Worm (Caenorhabditis elegans) whole organism, L1 larva: ENCODE data around the gene F36H9.5.
"Not testable (repeated sequence)": the region's sequence is repeated elsewhere in the genome, so short reads cannot be mapped to it uniquely, and the experiment has no call there.

Source experiments
- C16A3.4 ChIP-seq: fragments of 150-350 bp; optimal IDR thresholded peaks from 2 replicates; lab custom pipeline; 2014; ENCODE audit warnings: missing biosample characterization, missing genetic modification characterization
- C34B4.2 ChIP-seq: sonication (generic microtip); optimal IDR thresholded peaks from 2 replicates; lab custom pipeline; 2017; ENCODE audit warnings: mild to moderate bottlenecking, missing genetic modification characterization, missing compliant biosample characterization
- F16B12.6 ChIP-seq: fragments of 150-350 bp; optimal IDR thresholded peaks from 2 replicates; lab custom pipeline; 2014; ENCODE audit warnings: missing biosample characterization, missing genetic modification characterization
- alr-1 ChIP-seq: fragments of 200-800 bp; sonication (Bioruptor generic); optimal IDR thresholded peaks from 2 replicates; lab custom pipeline; 2018; ENCODE audit warnings: borderline replicate concordance, mild to moderate bottlenecking, missing genetic modification characterization, missing compliant biosample characterization
- aly-2 ChIP-seq: fragments of 150-350 bp; optimal IDR thresholded peaks from 2 replicates; lab custom pipeline; 2014; ENCODE audit warnings: missing biosample characterization, missing genetic modification characterization
- ceh-63 ChIP-seq: fragments of 200-800 bp; sonication (Bioruptor generic); optimal IDR thresholded peaks from 2 replicates; lab custom pipeline; 2018; ENCODE audit warnings: mild to moderate bottlenecking, missing genetic modification characterization, missing compliant biosample characterization
- ceh-90 ChIP-seq: sonication (generic microtip); optimal IDR thresholded peaks from 2 replicates; lab custom pipeline; 2016; ENCODE audit warnings: missing genetic modification characterization, missing compliant biosample characterization
- ces-1 ChIP-seq: fragments of 150-350 bp; optimal IDR thresholded peaks from 2 replicates; lab custom pipeline; 2014; ENCODE audit warnings: missing biosample characterization, missing genetic modification reagents, missing genetic modification characterization
- dpl-1 ChIP-seq, 3 experiments: fragments of 150-350 bp in 2 of 3; sonication (generic microtip) in 1 of 3; optimal IDR thresholded peaks; 2 replicates each; lab custom pipeline; 2014 to 2017; ENCODE audit warnings: missing biosample characterization in 3 of 3, missing genetic modification characterization in 3 of 3, missing genetic modification reagents in 3 of 3
- efl-1 ChIP-seq, 4 experiments: fragments of 150-350 bp; optimal IDR thresholded peaks in 3 of 4; peaks in 1 of 4; 1 replicate in 1 of 4; 2 replicates in 3 of 4; lab custom pipeline; 2014; ENCODE audit warnings: missing biosample characterization in 2 of 4, missing genetic modification characterization in 2 of 4, missing genetic modification reagents in 2 of 4
- egl-13 ChIP-seq: sonication (generic microtip); optimal IDR thresholded peaks from 2 replicates; lab custom pipeline; 2016; ENCODE audit warnings: missing genotype, missing genetic modification reagents, missing genetic modification characterization, missing compliant biosample characterization
- elt-3 ChIP-seq, 6 experiments: fragments of 150-350 bp in 1 of 6; sonication (generic microtip); optimal IDR thresholded peaks; 2 replicates each; lab custom pipeline; 2017 to 2018; ENCODE audit warnings: missing biosample characterization in 6 of 6, missing genetic modification characterization in 6 of 6, inconsistent platforms in 1 of 6
- hlh-4 ChIP-seq: sonication (generic microtip); optimal IDR thresholded peaks from 2 replicates; lab custom pipeline; 2016; ENCODE audit warnings: mild to moderate bottlenecking, missing genetic modification characterization, missing compliant biosample characterization
- irx-1 ChIP-seq: sonication (generic microtip); optimal IDR thresholded peaks from 2 replicates; lab custom pipeline; 2016; ENCODE audit warnings: missing genetic modification characterization, missing compliant biosample characterization
- isw-1 ChIP-seq: fragments of 200-800 bp; sonication (Bioruptor generic); IDR thresholded peaks from 2 replicates; pipeline ENCODE4 v1.3.6; 2022; ENCODE audit warnings: missing genetic modification characterization, missing compliant biosample characterization
- jun-1 ChIP-seq: fragments of 150-350 bp; optimal IDR thresholded peaks from 2 replicates; lab custom pipeline; 2014; ENCODE audit warnings: missing biosample characterization, missing genetic modification reagents, missing genetic modification characterization
- lin-14 ChIP-seq: fragments of 200-800 bp; sonication (Bioruptor generic); optimal IDR thresholded peaks from 2 replicates; lab custom pipeline; 2018; ENCODE audit warnings: mild to moderate bottlenecking, missing genetic modification characterization, moderate library complexity, missing compliant biosample characterization
- lin-15B ChIP-seq: fragments of 150-350 bp; sonication (generic microtip); optimal IDR thresholded peaks from 3 replicates; lab custom pipeline; 2014; ENCODE audit warnings: missing biosample characterization, missing genetic modification characterization
- lin-35 ChIP-seq, 2 experiments: fragments of 150-350 bp; optimal IDR thresholded peaks; 2 replicates each; lab custom pipeline; 2014; ENCODE audit warnings: missing biosample characterization in 2 of 2, missing genetic modification characterization in 2 of 2, missing genetic modification reagents in 2 of 2
- lin-39 ChIP-seq: fragments of 150-350 bp; optimal IDR thresholded peaks from 2 replicates; lab custom pipeline; 2014; ENCODE audit warnings: missing biosample characterization, missing genetic modification reagents, missing genetic modification characterization
- lsy-2 ChIP-seq, 2 experiments: fragments of 150-350 bp; optimal IDR thresholded peaks; 2 replicates each; lab custom pipeline; 2014; ENCODE audit warnings: missing biosample characterization in 2 of 2, missing genetic modification characterization in 2 of 2
- mab-9 ChIP-seq: fragments of 200-800 bp; sonication (Bioruptor generic); IDR thresholded peaks from 2 replicates; pipeline ENCODE4 v1.3.6; 2022; ENCODE audit warnings: missing genetic modification reagents, missing genetic modification characterization, missing compliant biosample characterization
- nhr-11 ChIP-seq: fragments of 150-350 bp; optimal IDR thresholded peaks from 2 replicates; lab custom pipeline; 2014; ENCODE audit warnings: missing biosample characterization, missing genetic modification characterization
- nhr-12 ChIP-seq: sonication (generic microtip); optimal IDR thresholded peaks from 2 replicates; lab custom pipeline; 2017; ENCODE audit warnings: missing biosample characterization, missing genetic modification characterization
- nhr-19 ChIP-seq: fragments of 200-800 bp; sonication (Bioruptor generic); conservative IDR thresholded peaks from 2 replicates; pipeline ENCODE4 v1.3.6; 2022; ENCODE audit warnings: missing genetic modification characterization, missing compliant biosample characterization
- nhr-20 ChIP-seq: sonication (generic microtip); optimal IDR thresholded peaks from 2 replicates; lab custom pipeline; 2016; ENCODE audit warnings: mild to moderate bottlenecking, missing genetic modification characterization, missing compliant biosample characterization
- nhr-90 ChIP-seq: sonication (generic microtip); optimal IDR thresholded peaks from 2 replicates; lab custom pipeline; 2016; ENCODE audit warnings: mild to moderate bottlenecking, missing genetic modification characterization, missing compliant biosample characterization; ENCODE audit not compliant: poor library complexity
- pag-3 ChIP-seq: sonication (generic microtip); optimal IDR thresholded peaks from 2 replicates; lab custom pipeline; 2017; ENCODE audit warnings: missing genetic modification characterization, mild to moderate bottlenecking, missing compliant biosample characterization, antibody characterized with exemption, borderline replicate concordance; ENCODE audit not compliant: insufficient read depth
- rnt-1 ChIP-seq: sonication (generic microtip); optimal IDR thresholded peaks from 2 replicates; lab custom pipeline; 2016; ENCODE audit warnings: mild to moderate bottlenecking, missing genetic modification characterization, moderate library complexity, missing compliant biosample characterization
- snpc-4 ChIP-seq: fragments of 150-350 bp; optimal IDR thresholded peaks from 2 replicates; lab custom pipeline; 2014; ENCODE audit warnings: missing biosample characterization, missing genetic modification characterization
- snu-23 ChIP-seq: sonication (generic microtip); optimal IDR thresholded peaks from 2 replicates; lab custom pipeline; 2016; ENCODE audit warnings: missing genetic modification characterization, missing compliant biosample characterization
- sup-37 ChIP-seq: fragments of 200-800 bp; sonication (Bioruptor generic); optimal IDR thresholded peaks from 2 replicates; lab custom pipeline; 2018; ENCODE audit warnings: mild to moderate bottlenecking, missing genetic modification characterization, missing compliant biosample characterization
- tbx-2 ChIP-seq: sonication (generic microtip); optimal IDR thresholded peaks from 2 replicates; lab custom pipeline; 2016; ENCODE audit warnings: missing genetic modification characterization, missing compliant biosample characterization
- unc-62 ChIP-seq: fragments of 150-350 bp; optimal IDR thresholded peaks from 2 replicates; lab custom pipeline; 2014; ENCODE audit warnings: missing biosample characterization, missing genetic modification reagents, missing genetic modification characterization
- unc-98 ChIP-seq: fragments of 200-800 bp; sonication (Bioruptor generic); IDR thresholded peaks from 2 replicates; pipeline ENCODE4 v1.3.6; 2022; ENCODE audit warnings: missing genetic modification characterization, missing compliant biosample characterization
- vab-15 ChIP-seq: sonication (generic microtip); optimal IDR thresholded peaks from 2 replicates; lab custom pipeline; 2017; ENCODE audit warnings: missing genotype, mild to moderate bottlenecking, missing genetic modification characterization, missing compliant biosample characterization
- zag-1 ChIP-seq: fragments of 150-350 bp; optimal IDR thresholded peaks from 2 replicates; lab custom pipeline; 2014; ENCODE audit warnings: missing biosample characterization, missing genetic modification characterization
- ztf-11 ChIP-seq, 2 experiments: sonication (generic microtip); optimal IDR thresholded peaks; 2 replicates each; lab custom pipeline; 2016 to 2017; ENCODE audit warnings: missing genetic modification characterization in 2 of 2, missing biosample characterization in 1 of 2, missing compliant biosample characterization in 1 of 2
- ztf-4 ChIP-seq: fragments of 150-350 bp; optimal IDR thresholded peaks from 2 replicates; lab custom pipeline; 2014; ENCODE audit warnings: missing biosample characterization, missing genetic modification characterization

F36H9.5 gene

DNA sequence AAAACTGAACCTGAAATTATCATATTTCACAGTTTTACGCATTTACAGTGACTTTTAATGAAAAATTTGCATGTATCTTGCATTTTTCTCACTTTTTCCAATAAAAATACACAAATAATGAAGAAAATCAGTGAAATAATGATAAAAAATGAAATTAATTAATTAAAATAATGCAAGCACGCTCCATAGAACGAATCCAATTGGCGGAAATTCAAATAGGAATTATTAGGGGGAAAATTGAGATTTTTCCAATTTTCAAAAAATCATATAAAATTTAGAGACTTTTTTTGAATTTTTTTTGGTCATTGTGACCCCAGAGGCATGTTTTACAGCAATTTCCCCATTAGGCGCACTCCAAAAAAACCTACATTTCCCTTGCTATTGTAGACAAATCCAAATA lies 38.9 kb upstream of the F36H9.5 start:
- TF ChIP-seq nhr-12 (tag; lab: Kevin White, UChicago) (no peak), efl-1 (optimal IDR thresholded peaks at IDR 0.05; lab: Kevin White, UChicago) (peak in 1 of 2 experiments; percentile 2), efl-1 (GFP tag; optimal IDR thresholded peaks at IDR 0.05 in 1 of 2; lab: Kevin White, UChicago) (peak; percentile 35 to 94), sup-37 (GFP tag; lab: Kevin White, UChicago) (no peak), lin-35 (GFP tag; optimal IDR thresholded peaks at IDR 0.05; lab: Kevin White, UChicago) (peak in 1 of 2 experiments; percentile 1), ztf-11 (tag; optimal IDR thresholded peaks at IDR 0.05; lab: Kevin White, UChicago) (no peak), mab-9 (GFP tag; lab: Robert Waterston, UW) (no peak), pag-3 (tag; lab: Kevin White, UChicago) (no peak), tbx-2 (tag; lab: Kevin White, UChicago) (no peak), ceh-63 (GFP tag; lab: Kevin White, UChicago) (no peak), C16A3.4 (no peak), nhr-20 (tag; lab: Kevin White, UChicago) (no peak), elt-3 (tag; optimal IDR thresholded peaks at IDR 0.05; lab: Kevin White, UChicago) (no peak), zag-1 (tag; lab: Kevin White, UChicago) (no peak), dpl-1 (GFP tag; optimal IDR thresholded peaks at IDR 0.05; lab: Kevin White, UChicago) (peak in 1 of 3 experiments; percentile 2), unc-62 (GFP tag; lab: Kevin White, UChicago) (no peak)

DNA sequence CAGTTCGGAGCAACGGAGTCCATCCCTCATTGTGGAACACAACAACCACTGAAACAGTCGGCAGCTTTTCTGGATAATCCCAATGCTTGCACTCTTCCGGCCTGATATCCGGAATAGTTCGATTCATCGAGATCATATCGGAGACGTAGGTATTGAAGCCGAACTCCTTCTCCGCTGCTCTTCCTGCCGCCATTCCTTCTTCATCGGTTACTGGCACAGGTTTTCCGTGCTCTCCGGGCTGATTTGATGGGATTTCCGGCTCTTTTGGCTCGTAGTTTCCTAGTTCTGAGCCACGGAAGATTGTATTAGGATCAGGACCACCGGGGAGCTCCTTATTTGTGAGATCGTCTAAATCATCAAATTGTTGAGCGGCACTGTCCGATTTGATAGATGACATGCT lies 38.2 kb upstream of the F36H9.5 start:
- no peak for TF ChIP-seq lin-14 (GFP tag; lab: Kevin White, UChicago)
- TF ChIP-seq dpl-1 (GFP tag; optimal IDR thresholded peaks at IDR 0.05; lab: Kevin White, UChicago): no peak
- TF ChIP-seq jun-1 (tag; lab: Kevin White, UChicago): no peak
- no peak for TF ChIP-seq snpc-4 (tag; lab: Kevin White, UChicago)
- TF ChIP-seq F16B12.6 (tag; lab: Kevin White, UChicago): no peak
- no peak for TF ChIP-seq irx-1
- no peak for TF ChIP-seq rnt-1 (tag; lab: Kevin White, UChicago)
- no peak for TF ChIP-seq elt-3 (tag; optimal IDR thresholded peaks at IDR 0.05; lab: Kevin White, UChicago)
- TF ChIP-seq nhr-11 (tag; lab: Kevin White, UChicago): no peak
- no peak for TF ChIP-seq alr-1 (tag; lab: Kevin White, UChicago)
- no peak for TF ChIP-seq hlh-4 (tag; lab: Kevin White, UChicago)
- TF ChIP-seq ceh-90 (tag; lab: Kevin White, UChicago): no peak
- no peak for TF ChIP-seq egl-13 (tag; lab: Kevin White, UChicago)
- TF ChIP-seq nhr-19 (GFP tag; lab: Robert Waterston, UW): no peak
- TF ChIP-seq C34B4.2: no peak
- TF ChIP-seq ces-1 (GFP tag; lab: Kevin White, UChicago): no peak
- no peak for TF ChIP-seq ztf-11 (tag; optimal IDR thresholded peaks at IDR 0.05; lab: Kevin White, UChicago)
- no peak for TF ChIP-seq ztf-4 (tag; lab: Kevin White, UChicago)
- TF ChIP-seq unc-62 (GFP tag; lab: Kevin White, UChicago): no peak

DNA sequence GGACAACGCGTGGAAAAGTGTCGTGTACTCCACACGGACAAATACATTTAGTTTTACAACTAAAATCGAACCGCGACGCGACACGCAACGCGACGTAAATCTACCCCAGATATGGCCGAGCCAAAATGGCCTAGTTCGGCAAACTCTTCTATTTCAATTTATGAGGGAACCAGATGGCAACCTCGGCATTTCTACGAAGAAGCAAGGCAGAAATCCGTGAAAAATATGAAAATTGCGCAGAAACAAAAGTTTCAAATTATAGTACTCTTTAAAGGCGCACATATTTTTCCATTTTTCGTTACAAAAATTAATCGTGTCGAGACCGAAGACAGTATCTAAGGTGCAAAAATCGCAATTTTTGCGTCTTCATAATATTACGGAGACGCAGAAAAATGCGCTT lies 33.0 kb upstream of the F36H9.5 start, which contains the start of gene Y46H3A.5:
Y46H3A.5 (minus strand) TSS at position 101 of the 400 bp plus-strand sequence.
- TF ChIP-seq zag-1 (tag; lab: Kevin White, UChicago); isw-1 (GFP tag; lab: Robert Waterston, UW); aly-2 (tag; lab: Kevin White, UChicago): not testable (repeated sequence)

ce11 chrV:1811035-1811434 lies 29.2 kb upstream of the F36H9.5 start, which contains the start of gene Y46H3A.4:
Gene Y46H3A.4, minus strand, starts transcription at chrV:1811135.
- no peak for TF ChIP-seq rnt-1 (tag; lab: Kevin White, UChicago)

- TF ChIP-seq vab-15 (no peak), lsy-2 (tag; optimal IDR thresholded peaks at IDR 0.05; lab: Kevin White, UChicago) (no peak), lin-39 (tag; lab: Kevin White, UChicago) (no peak), snu-23 (GFP tag; lab: Kevin White, UChicago) (no peak), irx-1 (no peak), unc-98 (GFP tag; lab: Robert Waterston, UW) (no peak), hlh-4 (tag; lab: Kevin White, UChicago) (no peak), lin-15B (no peak), jun-1 (tag; lab: Kevin White, UChicago) (no peak), C34B4.2 (no peak), nhr-90 (tag; lab: Kevin White, UChicago) (no peak)
- TF ChIP-seq, all 84 proteins: peak for 0
Measured at ce11 chrV:1807160-1807559, 25.3 kb upstream of the F36H9.5 start, which contains the start of gene srt-42. Gene srt-42, plus strand, starts transcription at chrV:1807460.
